Fruit fly (Drosophila melanogaster) whole organism, embryonic: Measurements from ENCODE around the gene CG34258.

Experiments
- Antp ChIP-seq: fragments of 200-800 bp; sonication (Bioruptor generic); optimal IDR thresholded peaks from 3 replicates; lab custom pipeline; 2016; ENCODE audit warnings: missing biosample characterization, missing genetic modification characterization
- CG10147 ChIP-seq: fragments of 200-800 bp; sonication (Bioruptor generic); optimal IDR thresholded peaks from 2 replicates; lab custom pipeline; 2019; ENCODE audit warnings: missing biosample characterization, mild to moderate bottlenecking, missing genetic modification characterization, moderate library complexity
- CG10209 ChIP-seq: fragments of 200-800 bp; sonication (Bioruptor generic); optimal IDR thresholded peaks from 3 replicates; lab custom pipeline; 2017; ENCODE audit warnings: missing biosample characterization, mild to moderate bottlenecking, missing genetic modification characterization, missing genetic modification reagents
- CG1024 ChIP-seq: fragments of 200-800 bp; sonication (Bioruptor generic); IDR thresholded peaks from 2 replicates; pipeline ENCODE4 v1.3.6; 2022; ENCODE audit warnings: missing biosample characterization, missing genetic modification characterization
- CG10274 ChIP-seq: fragments of 200-800 bp; sonication (Bioruptor generic); optimal IDR thresholded peaks from 3 replicates; lab custom pipeline; 2017; ENCODE audit warnings: missing biosample characterization, mild to moderate bottlenecking, missing genetic modification characterization
- CG10462 ChIP-seq: fragments of 200-800 bp; sonication (Bioruptor generic); optimal IDR thresholded peaks from 2 replicates; lab custom pipeline; 2016; ENCODE audit warnings: missing biosample characterization, missing genetic modification characterization
- CG10979 ChIP-seq: fragments of 200-800 bp; sonication (Bioruptor generic); optimal IDR thresholded peaks from 2 replicates; lab custom pipeline; 2018; ENCODE audit warnings: missing biosample characterization, mild to moderate bottlenecking, missing genetic modification characterization, moderate library complexity
- CG12219 ChIP-seq: fragments of 200-800 bp; sonication (Bioruptor generic); optimal IDR thresholded peaks from 3 replicates; lab custom pipeline; 2018; ENCODE audit warnings: missing biosample characterization, mild to moderate bottlenecking, missing genetic modification characterization
- CG13296 ChIP-seq: fragments of 200-800 bp; sonication (Bioruptor generic); optimal IDR thresholded peaks from 3 replicates; lab custom pipeline; 2018; ENCODE audit warnings: missing biosample characterization, mild to moderate bottlenecking, missing genetic modification characterization
- CG13894 ChIP-seq: fragments of 200-800 bp; sonication (Bioruptor generic); optimal IDR thresholded peaks from 3 replicates; lab custom pipeline; 2018; ENCODE audit warnings: missing biosample characterization, mild to moderate bottlenecking, missing genetic modification characterization, moderate library complexity
- CG14050 ChIP-seq: fragments of 200-800 bp; sonication (Bioruptor generic); IDR thresholded peaks from 3 replicates; pipeline ENCODE4 v1.3.6; 2022; ENCODE audit warnings: missing biosample characterization, missing genetic modification characterization
- CG14860 ChIP-seq: fragments of 200-800 bp; sonication (Bioruptor generic); IDR thresholded peaks from 3 replicates; pipeline ENCODE4 v1.3.6; 2022; ENCODE audit warnings: missing biosample characterization, missing genetic modification characterization; ENCODE audit not compliant: partially characterized antibody
- CG15514 ChIP-seq: fragments of 200-800 bp; sonication (Bioruptor generic); optimal IDR thresholded peaks from 3 replicates; lab custom pipeline; 2017; ENCODE audit warnings: missing biosample characterization, missing genetic modification characterization, mild to moderate bottlenecking, moderate library complexity, missing genetic modification reagents
- CG1792 ChIP-seq: fragments of 200-800 bp; sonication (Bioruptor generic); optimal IDR thresholded peaks from 2 replicates; lab custom pipeline; 2016; ENCODE audit warnings: missing biosample characterization, missing genetic modification characterization
- CG2875 ChIP-seq: fragments of 200-800 bp; sonication (Bioruptor generic); optimal IDR thresholded peaks from 2 replicates; lab custom pipeline; 2017; ENCODE audit warnings: missing biosample characterization, mild to moderate bottlenecking, missing genetic modification characterization, missing genetic modification reagents
- CG31365 ChIP-seq: fragments of 200-800 bp; sonication (Bioruptor generic); optimal IDR thresholded peaks from 2 replicates; lab custom pipeline; 2018; ENCODE audit warnings: missing biosample characterization, mild to moderate bottlenecking, missing genetic modification characterization
- CG3838 ChIP-seq: fragments of 200-800 bp; sonication (Bioruptor generic); optimal IDR thresholded peaks from 3 replicates; lab custom pipeline; 2016; ENCODE audit warnings: missing biosample characterization, missing genetic modification characterization
- CG42726 ChIP-seq: fragments of 200-800 bp; sonication (Bioruptor generic); IDR thresholded peaks from 2 replicates; pipeline ENCODE4 v1.3.6; 2022; ENCODE audit warnings: missing biosample characterization, missing genetic modification characterization; ENCODE audit not compliant: partially characterized antibody
- CG4820 ChIP-seq: fragments of 200-800 bp; sonication (Bioruptor generic); optimal IDR thresholded peaks from 3 replicates; lab custom pipeline; 2016; ENCODE audit warnings: missing biosample characterization, missing genetic modification characterization
- CG6654 ChIP-seq: fragments of 200-800 bp; sonication (Bioruptor generic); optimal IDR thresholded peaks from 2 replicates; lab custom pipeline; 2017; ENCODE audit warnings: missing biosample characterization, mild to moderate bottlenecking, missing genetic modification characterization
- CG6765 ChIP-seq: fragments of 200-800 bp; sonication (Bioruptor generic); optimal IDR thresholded peaks from 3 replicates; lab custom pipeline; 2017; ENCODE audit warnings: missing biosample characterization, mild to moderate bottlenecking, missing genetic modification characterization
- CG6813 ChIP-seq: fragments of 200-800 bp; sonication (Bioruptor generic); optimal IDR thresholded peaks from 2 replicates; lab custom pipeline; 2017; ENCODE audit warnings: missing biosample characterization, missing genetic modification characterization, mild to moderate bottlenecking, moderate library complexity, missing genetic modification reagents
- CG7963 ChIP-seq: fragments of 200-800 bp; sonication (Bioruptor generic); IDR thresholded peaks from 3 replicates; pipeline ENCODE4 v1.3.6; 2022; ENCODE audit warnings: missing biosample characterization, missing genetic modification characterization; ENCODE audit not compliant: partially characterized antibody
- CG8388 ChIP-seq: fragments of 200-800 bp; sonication (Bioruptor generic); optimal IDR thresholded peaks from 2 replicates; lab custom pipeline; 2019; ENCODE audit warnings: missing biosample characterization, mild to moderate bottlenecking, missing genetic modification characterization, moderate library complexity
- CG8765 ChIP-seq: fragments of 200-800 bp; sonication (Bioruptor generic); IDR thresholded peaks from 2 replicates; pipeline ENCODE4 v1.3.6; 2022; ENCODE audit warnings: missing biosample characterization, missing genetic modification characterization
- D ChIP-seq, 2 experiments: fragments of 200-800 bp in 1 of 2; fragments of >200 bp in 1 of 2; sonication (Bioruptor generic) in 1 of 2; optimal IDR thresholded peaks; 2 replicates in 1 of 2; 3 replicates in 1 of 2; lab custom pipeline; 2017; ENCODE audit warnings: mild to moderate bottlenecking in 1 of 2, missing biosample characterization in 1 of 2, missing genetic modification characterization in 1 of 2, missing genetic modification reagents in 1 of 2
- Dfd ChIP-seq, 2 experiments: fragments of >200 bp; optimal IDR thresholded peaks; 2 replicates each; lab custom pipeline; 2017; ENCODE audit warnings: missing biosample characterization in 2 of 2, missing genetic modification characterization in 2 of 2
- Dip3 ChIP-seq: fragments of 200-800 bp; sonication (Bioruptor generic); optimal IDR thresholded peaks from 3 replicates; lab custom pipeline; 2016; ENCODE audit warnings: missing biosample characterization, missing genetic modification characterization
- Eip74EF ChIP-seq, 2 experiments: fragments of 200-800 bp in 1 of 2; fragments of >200 bp in 1 of 2; sonication (Bioruptor generic) in 1 of 2; optimal IDR thresholded peaks; 2 replicates each; lab custom pipeline; 2017 to 2019; ENCODE audit warnings: missing biosample characterization in 2 of 2, missing genetic modification characterization in 2 of 2, mild to moderate bottlenecking in 1 of 2, moderate library complexity in 1 of 2
- Hr39 ChIP-seq: fragments of >200 bp; optimal IDR thresholded peaks from 2 replicates; lab custom pipeline; 2017
- Jarid2 ChIP-seq: fragments of 200-800 bp; sonication (Bioruptor generic); optimal IDR thresholded peaks from 3 replicates; lab custom pipeline; 2017; ENCODE audit warnings: mild to moderate bottlenecking, missing biosample characterization, missing genetic modification reagents, missing genetic modification characterization
- Max ChIP-seq: fragments of 200-800 bp; sonication (Bioruptor generic); optimal IDR thresholded peaks from 2 replicates; lab custom pipeline; 2016; ENCODE audit warnings: missing biosample characterization, mild to moderate bottlenecking, missing genetic modification characterization
- Mes4 ChIP-seq: fragments of 200-800 bp; sonication (Bioruptor generic); optimal IDR thresholded peaks from 2 replicates; lab custom pipeline; 2016; ENCODE audit warnings: missing biosample characterization, missing genetic modification characterization
- Optix ChIP-seq: fragments of 200-800 bp; sonication (Bioruptor generic); IDR thresholded peaks from 3 replicates; pipeline ENCODE4 v1.3.6; 2022; ENCODE audit warnings: missing biosample characterization, missing genetic modification characterization
- Spps ChIP-seq: fragments of 200-800 bp; sonication (Bioruptor generic); optimal IDR thresholded peaks from 2 replicates; lab custom pipeline; 2018; ENCODE audit warnings: missing biosample characterization, mild to moderate bottlenecking, missing genetic modification characterization
- Vsx1 ChIP-seq: fragments of 200-800 bp; sonication (Bioruptor generic); optimal IDR thresholded peaks from 2 replicates; lab custom pipeline; 2017; ENCODE audit warnings: missing biosample characterization, mild to moderate bottlenecking, missing genetic modification characterization, missing genetic modification reagents
- YL-1 ChIP-seq: fragments of 200-800 bp; sonication (Bioruptor generic); optimal IDR thresholded peaks from 3 replicates; lab custom pipeline; 2017; ENCODE audit warnings: missing biosample characterization, mild to moderate bottlenecking, missing genetic modification characterization
- az2 ChIP-seq: fragments of 200-800 bp; sonication (Bioruptor generic); optimal IDR thresholded peaks from 3 replicates; lab custom pipeline; 2016; ENCODE audit warnings: missing biosample characterization, missing genetic modification characterization
- cad ChIP-seq: fragments of >200 bp; optimal IDR thresholded peaks from 2 replicates; lab custom pipeline; 2017; ENCODE audit warnings: missing biosample characterization, missing genetic modification characterization
- crc ChIP-seq: fragments of 200-800 bp; sonication (Bioruptor generic); optimal IDR thresholded peaks from 2 replicates; lab custom pipeline; 2016; ENCODE audit warnings: missing biosample characterization, missing genetic modification characterization
- cwo ChIP-seq: fragments of 200-800 bp; sonication (Bioruptor generic); optimal IDR thresholded peaks from 3 replicates; lab custom pipeline; 2017; ENCODE audit warnings: missing biosample characterization, missing genetic modification characterization, mild to moderate bottlenecking, moderate library complexity, missing genetic modification reagents
- da ChIP-seq: fragments of 200-800 bp; sonication (Bioruptor generic); optimal IDR thresholded peaks from 2 replicates; lab custom pipeline; 2016; ENCODE audit warnings: missing biosample characterization, missing genetic modification characterization
- en ChIP-seq: fragments of 200-800 bp; sonication (Bioruptor generic); optimal IDR thresholded peaks from 2 replicates; lab custom pipeline; 2016; ENCODE audit warnings: missing biosample characterization, missing genetic modification characterization
- jumu ChIP-seq: fragments of 200-800 bp; sonication (Bioruptor generic); optimal IDR thresholded peaks from 3 replicates; lab custom pipeline; 2016; ENCODE audit warnings: missing biosample characterization, missing genetic modification characterization
- mirr ChIP-seq: fragments of 200-800 bp; sonication (Bioruptor generic); optimal IDR thresholded peaks from 3 replicates; lab custom pipeline; 2018; ENCODE audit warnings: missing biosample characterization, mild to moderate bottlenecking, missing genetic modification characterization
- unpg ChIP-seq: fragments of 200-800 bp; sonication (Bioruptor generic); optimal IDR thresholded peaks from 3 replicates; lab custom pipeline; 2018; ENCODE audit warnings: missing biosample characterization, mild to moderate bottlenecking, missing genetic modification characterization, moderate library complexity
- zen2 ChIP-seq: fragments of 200-800 bp; sonication (Bioruptor generic); IDR thresholded peaks from 3 replicates; pipeline ENCODE4 v1.3.6; 2022; ENCODE audit warnings: missing biosample characterization, missing genetic modification characterization; ENCODE audit not compliant: partially characterized antibody

Gene CG34258

DNA sequence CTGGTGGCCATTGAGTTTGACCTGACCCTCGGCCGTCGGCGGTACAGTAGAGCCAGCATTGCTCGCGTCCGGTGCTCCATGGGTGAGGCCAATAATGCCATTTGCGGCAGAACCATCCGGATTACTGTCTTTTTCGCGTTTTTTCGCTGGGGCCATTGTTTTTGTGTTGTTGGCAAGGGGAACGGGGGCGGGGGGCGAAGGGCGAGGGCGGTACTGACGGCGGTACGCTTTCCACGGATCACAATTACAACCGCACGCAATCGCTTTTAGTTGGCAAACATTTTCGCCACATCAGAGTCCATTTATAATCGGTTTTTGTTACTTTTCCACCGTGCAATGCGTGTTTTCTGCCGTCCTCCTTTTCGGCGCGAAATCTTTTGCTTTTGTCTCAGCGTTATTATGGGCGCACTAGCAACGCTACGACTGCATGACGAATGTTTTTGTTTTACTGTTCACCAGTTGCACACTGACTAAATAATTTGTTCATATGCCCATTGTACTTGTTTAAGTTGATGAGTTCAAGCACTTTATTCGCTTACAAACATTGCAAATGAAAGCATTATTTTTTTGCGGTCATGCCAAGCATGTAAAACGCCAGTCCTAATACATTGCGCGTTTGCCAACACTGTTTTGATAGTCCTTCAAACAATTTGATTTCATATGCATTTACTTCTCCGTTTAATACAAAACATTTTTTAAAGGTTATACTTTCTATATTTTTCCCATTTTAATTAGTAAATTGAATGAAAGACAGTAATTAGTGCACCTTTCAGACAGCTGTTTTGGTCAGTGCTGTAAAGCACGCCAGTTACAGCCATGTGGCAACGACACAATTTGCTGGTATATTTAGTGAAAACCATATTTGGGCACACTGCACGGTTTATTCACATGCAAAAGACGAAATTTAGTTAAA, 28.7 kb downstream of the CG34258 start, which contains the start of gene Pfdn6 (continued):
- TF ChIP-seq CG14860 (GFP tag; lab: Robert Waterston, UW) (peak; percentile 74), CG6765 (no peak), Vsx1 (GFP tag; lab: Kevin White, UChicago) (no peak), CG6813 (no peak), CG13296 (GFP tag; lab: Kevin White, UChicago) (no peak), Optix (GFP tag; lab: Robert Waterston, UW) (peak; percentile 89), CG1792 (GFP tag; lab: Kevin White, UChicago) (peak; percentile 95), crc (GFP tag; lab: Kevin White, UChicago) (no peak), YL-1 (GFP tag; lab: Kevin White, UChicago) (peak; percentile 90), jumu (GFP tag; lab: Kevin White, UChicago) (no peak), Dfd (GFP tag; optimal IDR thresholded peaks at IDR 0.05; lab: Kevin White, UChicago) (peak in 1 of 2 experiments; percentile 26), CG10979 (peak; percentile 85), CG14050 (GFP tag; lab: Robert Waterston, UW) (peak; percentile 72), mirr (peak; percentile 43), CG3838 (peak; percentile 36), Antp (GFP tag; lab: Kevin White, UChicago) (peak; percentile 57), CG2875 (GFP tag; lab: Kevin White, UChicago) (no peak), da (GFP tag; lab: Kevin White, UChicago) (peak; percentile 68), Max (GFP tag; lab: Kevin White, UChicago) (peak; percentile 86), CG1024 (GFP tag; lab: Robert Waterston, UW) (peak; percentile 68; the same call in 1 of the 2 replicates), cwo (GFP tag; lab: Kevin White, UChicago) (no peak), CG31365 (tag; lab: Kevin White, UChicago) (no peak), CG8765 (peak; percentile 51), cad (GFP tag; lab: Kevin White, UChicago) (no peak), en (peak; percentile 9), Jarid2 (GFP tag; lab: Kevin White, UChicago) (no peak), CG42726 (0 out of 2 replicates have a peak, but pooled peaks have one; percentile 8), CG12219 (GFP tag; lab: Kevin White, UChicago) (no peak), az2 (GFP tag; lab: Kevin White, UChicago) (peak; percentile 64), D (optimal IDR thresholded peaks at IDR 0.05; lab: Kevin White, UChicago) (no peak), D (GFP tag; optimal IDR thresholded peaks at IDR 0.05; lab: Kevin White, UChicago) (peak; percentile 55), CG4820 (GFP tag; lab: Kevin White, UChicago) (peak; percentile 56), CG10274 (GFP tag; lab: Kevin White, UChicago) (peak; percentile 22), zen2 (GFP tag; lab: Robert Waterston, UW) (no peak; the same call in 2 of the 3 replicates), CG6654 (no peak), unpg (GFP tag; lab: Kevin White, UChicago) (peak; percentile 71), Eip74EF (GFP tag; optimal IDR thresholded peaks at IDR 0.05; lab: Kevin White, UChicago) (no peak), CG8388 (GFP tag; lab: Kevin White, UChicago) (no peak), CG10462 (peak; percentile 40), Dip3 (GFP tag; lab: Kevin White, UChicago) (peak; percentile 88), CG10209 (GFP tag; lab: Kevin White, UChicago) (peak; percentile 22), CG10147 (GFP tag; lab: Kevin White, UChicago) (peak; percentile 70), CG13894 (tag; lab: Kevin White, UChicago) (no peak), CG7963 (GFP tag; lab: Robert Waterston, UW) (peak; percentile 60; the same call in 1 of the 3 replicates), CG15514 (GFP tag; lab: Kevin White, UChicago) (peak; percentile 40), Spps (tag; lab: Kevin White, UChicago) (peak; percentile 23), Hr39 (lab: Kevin White, UChicago) (no peak), Mes4 (GFP tag; lab: Kevin White, UChicago) (peak; percentile 42)
